Fruit fly (Drosophila melanogaster): Measurements from ENCODE around the gene CG43925.

The CG43925 gene

dm6 chr2L:13154313-13154712 is 21.9 kb upstream of the CG43925 start:
- TF ChIP-seq CG11617 (GFP tag; optimal IDR thresholded peaks at IDR 0.05): no peak
- no peak for TF ChIP-seq kay (GFP tag; ENCODE audit: borderline replicate concordance)
- TF ChIP-seq CG33017 (tag; optimal IDR thresholded peaks at IDR 0.05): no peak
- TF ChIP-seq CG7045 (GFP tag; optimal IDR thresholded peaks at IDR 0.05): no peak
- TF ChIP-seq Clk (GFP tag; optimal IDR thresholded peaks at IDR 0.05): no peak
- TF ChIP-seq ovo (GFP tag; optimal IDR thresholded peaks at IDR 0.05): no peak
- no peak for TF ChIP-seq CG5204 (GFP tag; optimal IDR thresholded peaks at IDR 0.05)
- no peak for TF ChIP-seq toe (GFP tag; optimal IDR thresholded peaks at IDR 0.05)
- TF ChIP-seq cic (GFP tag; optimal IDR thresholded peaks at IDR 0.05): no peak
- TF ChIP-seq CG1620 (GFP tag; optimal IDR thresholded peaks at IDR 0.05): no peak
- no peak for TF ChIP-seq CG7101 (tag; optimal IDR thresholded peaks at IDR 0.05)
- TF ChIP-seq Mnt (GFP tag; optimal IDR thresholded peaks at IDR 0.05): no peak
- no peak for TF ChIP-seq bab1 (GFP tag; optimal IDR thresholded peaks at IDR 0.05)
- TF ChIP-seq Crg-1 (GFP tag; optimal IDR thresholded peaks at IDR 0.05): no peak

dm6 chr2L:13156349-13156748 is 19.9 kb upstream of the CG43925 start:
- TF ChIP-seq CG7045 (GFP tag; optimal IDR thresholded peaks at IDR 0.05): peak; percentile 77
- TF ChIP-seq cic (GFP tag; optimal IDR thresholded peaks at IDR 0.05): peak; percentile 11
- TF ChIP-seq Crg-1 (GFP tag; optimal IDR thresholded peaks at IDR 0.05): no peak
- no peak for TF ChIP-seq Mnt (GFP tag; optimal IDR thresholded peaks at IDR 0.05)
- TF ChIP-seq CG5204 (GFP tag; optimal IDR thresholded peaks at IDR 0.05): no peak
- TF ChIP-seq Clk (GFP tag; optimal IDR thresholded peaks at IDR 0.05): peak; percentile 18
- TF ChIP-seq kay (GFP tag; ENCODE audit: borderline replicate concordance): peak; percentile 71
- TF ChIP-seq toe (GFP tag; optimal IDR thresholded peaks at IDR 0.05): no peak
- TF ChIP-seq CG11617 (GFP tag; optimal IDR thresholded peaks at IDR 0.05): peak; percentile 49
- TF ChIP-seq CG33017 (tag; optimal IDR thresholded peaks at IDR 0.05): peak; percentile 87
- no peak for TF ChIP-seq ovo (GFP tag; optimal IDR thresholded peaks at IDR 0.05)
- TF ChIP-seq bab1 (GFP tag; optimal IDR thresholded peaks at IDR 0.05): no peak
- peak; percentile 56 for TF ChIP-seq CG14711 (tag; optimal IDR thresholded peaks at IDR 0.05)
- TF ChIP-seq cnc (optimal IDR thresholded peaks at IDR 0.05): no peak
- TF ChIP-seq CG7101 (tag; optimal IDR thresholded peaks at IDR 0.05): peak; percentile 63
- no peak for TF ChIP-seq CG1620 (GFP tag; optimal IDR thresholded peaks at IDR 0.05)
- TF ChIP-seq CG12768 (GFP tag; optimal IDR thresholded peaks at IDR 0.05): peak; percentile 57
- TF ChIP-seq Hr96 (GFP tag; optimal IDR thresholded peaks at IDR 0.05): no peak
- peak; percentile 20 for TF ChIP-seq tj (GFP tag; optimal IDR thresholded peaks at IDR 0.05)
- peak; percentile 11 for TF ChIP-seq pad (GFP tag; optimal IDR thresholded peaks at IDR 0.05)

dm6 chr2L:13157903-13158302 is 18.3 kb upstream of the CG43925 start:
- peak; percentile 4 for TF ChIP-seq CG12768 (GFP tag; optimal IDR thresholded peaks at IDR 0.05)
- TF ChIP-seq Crg-1 (GFP tag; optimal IDR thresholded peaks at IDR 0.05): no peak
- TF ChIP-seq cnc (optimal IDR thresholded peaks at IDR 0.05): no peak
- TF ChIP-seq toe (GFP tag; optimal IDR thresholded peaks at IDR 0.05): peak; percentile 33
- TF ChIP-seq CG14711 (tag; optimal IDR thresholded peaks at IDR 0.05): no peak
- TF ChIP-seq CG1620 (GFP tag; optimal IDR thresholded peaks at IDR 0.05): no peak
- no peak for TF ChIP-seq CG7045 (GFP tag; optimal IDR thresholded peaks at IDR 0.05)
- no peak for TF ChIP-seq tj (GFP tag; optimal IDR thresholded peaks at IDR 0.05)
- no peak for TF ChIP-seq pad (GFP tag; optimal IDR thresholded peaks at IDR 0.05)
- TF ChIP-seq kay (GFP tag; ENCODE audit: borderline replicate concordance): no peak
- no peak for TF ChIP-seq Mnt (GFP tag; optimal IDR thresholded peaks at IDR 0.05)
- TF ChIP-seq Clk (GFP tag; optimal IDR thresholded peaks at IDR 0.05): no peak
- TF ChIP-seq CG33017 (tag; optimal IDR thresholded peaks at IDR 0.05): no peak
- peak; percentile 19 for TF ChIP-seq CG7101 (tag; optimal IDR thresholded peaks at IDR 0.05)
- no peak for TF ChIP-seq ovo (GFP tag; optimal IDR thresholded peaks at IDR 0.05)
- peak; percentile 32 for TF ChIP-seq CG11617 (GFP tag; optimal IDR thresholded peaks at IDR 0.05)
- no peak for TF ChIP-seq Hr96 (GFP tag; optimal IDR thresholded peaks at IDR 0.05)
- TF ChIP-seq bab1 (GFP tag; optimal IDR thresholded peaks at IDR 0.05): peak; percentile 60
- no peak for TF ChIP-seq CG5204 (GFP tag; optimal IDR thresholded peaks at IDR 0.05)

- TF ChIP-seq kay (GFP tag; ENCODE audit: borderline replicate concordance) (no peak), Clk (GFP tag; optimal IDR thresholded peaks at IDR 0.05) (no peak), cnc (optimal IDR thresholded peaks at IDR 0.05) (no peak), Hr96 (GFP tag; optimal IDR thresholded peaks at IDR 0.05) (no peak), CG7101 (tag; optimal IDR thresholded peaks at IDR 0.05) (no peak), Mnt (GFP tag; optimal IDR thresholded peaks at IDR 0.05) (no peak), cic (GFP tag; optimal IDR thresholded peaks at IDR 0.05) (no peak), ovo (GFP tag; optimal IDR thresholded peaks at IDR 0.05) (no peak), Crg-1 (GFP tag; optimal IDR thresholded peaks at IDR 0.05) (no peak), toe (GFP tag; optimal IDR thresholded peaks at IDR 0.05) (no peak), CG14711 (tag; optimal IDR thresholded peaks at IDR 0.05) (no peak), CG7045 (GFP tag; optimal IDR thresholded peaks at IDR 0.05) (no peak), CG12768 (GFP tag; optimal IDR thresholded peaks at IDR 0.05) (no peak), tj (GFP tag; optimal IDR thresholded peaks at IDR 0.05) (no peak), CG5204 (GFP tag; optimal IDR thresholded peaks at IDR 0.05) (no peak), pad (GFP tag; optimal IDR thresholded peaks at IDR 0.05) (no peak), CG11617 (GFP tag; optimal IDR thresholded peaks at IDR 0.05) (no peak)
Measured at dm6 chr2L:13158510-13158909, 17.7 kb upstream of the CG43925 start, which contains the start of gene Pk34A. Pk34A (plus strand) TSS chr2L:13158810.

dm6 chr2L:13160227-13160626 is 16.0 kb upstream of the CG43925 start, which contains the start of gene kmg:
kmg (plus strand) TSS chr2L:13160527.
- no peak for TF ChIP-seq pad (GFP tag; optimal IDR thresholded peaks at IDR 0.05)
- TF ChIP-seq CG12768 (GFP tag; optimal IDR thresholded peaks at IDR 0.05): no peak
- TF ChIP-seq cnc (optimal IDR thresholded peaks at IDR 0.05): no peak
- TF ChIP-seq CG7101 (tag; optimal IDR thresholded peaks at IDR 0.05): no peak
- TF ChIP-seq Mnt (GFP tag; optimal IDR thresholded peaks at IDR 0.05): no peak
- TF ChIP-seq CG14711 (tag; optimal IDR thresholded peaks at IDR 0.05): no peak
- no peak for TF ChIP-seq ovo (GFP tag; optimal IDR thresholded peaks at IDR 0.05)
- no peak for TF ChIP-seq toe (GFP tag; optimal IDR thresholded peaks at IDR 0.05)
- no peak for TF ChIP-seq CG11617 (GFP tag; optimal IDR thresholded peaks at IDR 0.05)
- no peak for TF ChIP-seq CG33017 (tag; optimal IDR thresholded peaks at IDR 0.05)
- no peak for TF ChIP-seq CG1620 (GFP tag; optimal IDR thresholded peaks at IDR 0.05)
- no peak for TF ChIP-seq CG5204 (GFP tag; optimal IDR thresholded peaks at IDR 0.05)
- no peak for TF ChIP-seq Hr96 (GFP tag; optimal IDR thresholded peaks at IDR 0.05)
- no peak for TF ChIP-seq Crg-1 (GFP tag; optimal IDR thresholded peaks at IDR 0.05)

Data from whole organism, adult.